Fruit fly (Drosophila melanogaster) whole organism, embryonic: Measurements from ENCODE around the gene CG7378.

ENCODE experiments used
- Ada2b ChIP-seq: fragments of 200-800 bp; sonication (Bioruptor generic); IDR thresholded peaks from 2 replicates; pipeline ENCODE4 v1.3.6; 2022; ENCODE audit warnings: missing biosample characterization, missing genetic modification characterization
- Adf1 ChIP-seq: fragments of 200-800 bp; sonication (Bioruptor generic); IDR thresholded peaks from 2 replicates; pipeline ENCODE4 v1.3.6; 2022; ENCODE audit warnings: missing biosample characterization, missing genetic modification characterization
- Awh ChIP-seq: fragments of 200-800 bp; sonication (Bioruptor generic); IDR thresholded peaks from 2 replicates; pipeline ENCODE4, ENCODE4 v1.3.6; 2022; ENCODE audit warnings: missing biosample characterization, missing genetic modification characterization
- Blimp-1 ChIP-seq: fragments of 200-800 bp; sonication (Bioruptor generic); optimal IDR thresholded peaks from 3 replicates; lab custom pipeline; 2018; ENCODE audit warnings: missing biosample characterization, missing genetic modification characterization, mild to moderate bottlenecking, moderate library complexity, missing genetic modification reagents
- CG10366 ChIP-seq: fragments of 200-800 bp; sonication (Bioruptor generic); IDR thresholded peaks from 2 replicates; pipeline ENCODE4 v1.3.6; 2022; ENCODE audit warnings: missing biosample characterization, missing genetic modification characterization
- CG12104 ChIP-seq: fragments of 200-800 bp; sonication (Bioruptor generic); optimal IDR thresholded peaks from 3 replicates; lab custom pipeline; 2016; ENCODE audit warnings: missing biosample characterization, missing genetic modification characterization
- CG1233 ChIP-seq: fragments of 200-800 bp; sonication (Bioruptor generic); optimal IDR thresholded peaks from 4 replicates; lab custom pipeline; 2018; ENCODE audit warnings: missing biosample characterization, mild to moderate bottlenecking, missing genetic modification characterization
- CG12942 ChIP-seq: fragments of 200-800 bp; sonication (Bioruptor generic); optimal IDR thresholded peaks from 3 replicates; lab custom pipeline; 2016; ENCODE audit warnings: missing biosample characterization, missing genetic modification characterization
- CG14710 ChIP-seq: fragments of 200-800 bp; sonication (Bioruptor generic); optimal IDR thresholded peaks from 3 replicates; lab custom pipeline; 2019; ENCODE audit warnings: missing biosample characterization, mild to moderate bottlenecking, missing genetic modification characterization, moderate library complexity
- CG1603 ChIP-seq: fragments of 200-800 bp; sonication (Bioruptor generic); optimal IDR thresholded peaks from 2 replicates; lab custom pipeline; 2019; ENCODE audit warnings: missing biosample characterization, mild to moderate bottlenecking, missing genetic modification characterization, moderate library complexity
- CG16863 ChIP-seq: fragments of 200-800 bp; sonication (Bioruptor generic); optimal IDR thresholded peaks from 3 replicates; lab custom pipeline; 2016; ENCODE audit warnings: missing biosample characterization, missing genetic modification characterization
- CG1792 ChIP-seq: fragments of 200-800 bp; sonication (Bioruptor generic); optimal IDR thresholded peaks from 2 replicates; lab custom pipeline; 2016; ENCODE audit warnings: missing biosample characterization, missing genetic modification characterization
- CG2678 ChIP-seq: fragments of 200-800 bp; sonication (Bioruptor generic); optimal IDR thresholded peaks from 3 replicates; lab custom pipeline; 2019; ENCODE audit warnings: missing biosample characterization, mild to moderate bottlenecking, missing genetic modification characterization, moderate library complexity
- CG32532 ChIP-seq: fragments of 200-800 bp; sonication (Bioruptor generic); IDR thresholded peaks from 2 replicates; pipeline ENCODE4 v1.3.6; 2022; ENCODE audit warnings: missing biosample characterization, missing genetic modification characterization
- CG3281 ChIP-seq: fragments of 200-800 bp; sonication (Bioruptor generic); optimal IDR thresholded peaks from 3 replicates; lab custom pipeline; 2017; ENCODE audit warnings: missing biosample characterization, mild to moderate bottlenecking, missing genetic modification characterization
- CG4424 ChIP-seq: fragments of 200-800 bp; sonication (Bioruptor generic); optimal IDR thresholded peaks from 3 replicates; lab custom pipeline; 2016; ENCODE audit warnings: missing biosample characterization, missing genetic modification characterization
- CG5245 ChIP-seq: fragments of 200-800 bp; sonication (Bioruptor generic); optimal IDR thresholded peaks from 3 replicates; lab custom pipeline; 2016; ENCODE audit warnings: missing biosample characterization, missing genetic modification characterization
- CG6654 ChIP-seq: fragments of 200-800 bp; sonication (Bioruptor generic); optimal IDR thresholded peaks from 2 replicates; lab custom pipeline; 2017; ENCODE audit warnings: missing biosample characterization, mild to moderate bottlenecking, missing genetic modification characterization
- CG7556 ChIP-seq: fragments of 200-800 bp; sonication (Bioruptor generic); optimal IDR thresholded peaks from 2 replicates; lab custom pipeline; 2017; ENCODE audit warnings: missing biosample characterization, mild to moderate bottlenecking, missing genetic modification characterization
- CG9817 ChIP-seq: fragments of 200-800 bp; sonication (Bioruptor generic); optimal IDR thresholded peaks from 2 replicates; lab custom pipeline; 2018; ENCODE audit warnings: missing biosample characterization, mild to moderate bottlenecking, missing genetic modification characterization, moderate library complexity
- Camta ChIP-seq: fragments of 200-800 bp; sonication (Bioruptor generic); optimal IDR thresholded peaks from 2 replicates; lab custom pipeline; 2016; ENCODE audit warnings: missing biosample characterization, missing genetic modification characterization
- Dek ChIP-seq: fragments of 200-800 bp; sonication (Bioruptor generic); optimal IDR thresholded peaks from 3 replicates; lab custom pipeline; 2019; ENCODE audit warnings: missing biosample characterization, mild to moderate bottlenecking, missing genetic modification characterization, moderate library complexity
- Doc3 ChIP-seq: fragments of 200-800 bp; sonication (Bioruptor generic); IDR thresholded peaks from 3 replicates; pipeline ENCODE4 v1.3.6; 2022; ENCODE audit warnings: missing biosample characterization, missing genetic modification characterization; ENCODE audit not compliant: partially characterized antibody
- Hsf ChIP-seq: fragments of 200-800 bp; sonication (Bioruptor generic); optimal IDR thresholded peaks from 3 replicates; lab custom pipeline; 2016; ENCODE audit warnings: missing biosample characterization, missing genetic modification characterization
- Lim3 ChIP-seq: fragments of 200-800 bp; sonication (Bioruptor generic); IDR thresholded peaks from 2 replicates; pipeline ENCODE4 v1.3.6; 2022; ENCODE audit warnings: missing biosample characterization, missing genetic modification characterization
- NK7.1 ChIP-seq: fragments of 200-800 bp; sonication (Bioruptor generic); optimal IDR thresholded peaks from 3 replicates; lab custom pipeline; 2016; ENCODE audit warnings: missing biosample characterization, missing genetic modification characterization
- Nf-YC ChIP-seq: fragments of 200-800 bp; optimal IDR thresholded peaks from 3 replicates; lab custom pipeline; 2019; ENCODE audit warnings: missing biosample characterization, mild to moderate bottlenecking, missing genetic modification characterization, moderate library complexity
- Rx ChIP-seq: fragments of 200-800 bp; sonication (Bioruptor generic); IDR thresholded peaks from 2 replicates; pipeline ENCODE4 v1.3.6; 2022; ENCODE audit warnings: missing biosample characterization, missing genetic modification characterization
- ap ChIP-seq: fragments of 200-800 bp; sonication (Bioruptor generic); IDR thresholded peaks from 2 replicates; pipeline ENCODE4 v1.3.6; 2022; ENCODE audit warnings: missing biosample characterization, missing genetic modification characterization
- ase ChIP-seq: fragments of 200-800 bp; sonication (Bioruptor generic); IDR thresholded peaks from 3 replicates; pipeline ENCODE4 v1.3.6; 2022; ENCODE audit warnings: missing biosample characterization, missing genetic modification characterization
- bcd ChIP-seq: fragments of 200-800 bp; sonication (Bioruptor generic); optimal IDR thresholded peaks from 2 replicates; lab custom pipeline; 2017; ENCODE audit warnings: missing biosample characterization, mild to moderate bottlenecking, missing genetic modification characterization
- cato ChIP-seq: fragments of 200-800 bp; sonication (Bioruptor generic); optimal IDR thresholded peaks from 2 replicates; lab custom pipeline; 2016; ENCODE audit warnings: missing biosample characterization, missing genetic modification characterization, borderline replicate concordance
- crc ChIP-seq: fragments of 200-800 bp; sonication (Bioruptor generic); optimal IDR thresholded peaks from 2 replicates; lab custom pipeline; 2016; ENCODE audit warnings: missing biosample characterization, missing genetic modification characterization
- crol ChIP-seq: fragments of 200-800 bp; sonication (Bioruptor generic); IDR thresholded peaks from 2 replicates; pipeline ENCODE4 v1.3.6; 2022; ENCODE audit warnings: missing biosample characterization, missing genetic modification characterization
- dm ChIP-seq: fragments of 200-800 bp; sonication (Bioruptor generic); optimal IDR thresholded peaks from 3 replicates; lab custom pipeline; 2016; ENCODE audit warnings: missing biosample characterization, missing genetic modification characterization
- en ChIP-seq: fragments of 200-800 bp; sonication (Bioruptor generic); optimal IDR thresholded peaks from 2 replicates; lab custom pipeline; 2016; ENCODE audit warnings: missing biosample characterization, missing genetic modification characterization
- exex ChIP-seq: fragments of 200-800 bp; sonication (Bioruptor generic); optimal IDR thresholded peaks from 4 replicates; lab custom pipeline; 2018; ENCODE audit warnings: missing biosample characterization, mild to moderate bottlenecking, missing genetic modification characterization, moderate library complexity
- gcm ChIP-seq: fragments of 200-800 bp; sonication (Bioruptor generic); optimal IDR thresholded peaks from 2 replicates; lab custom pipeline; 2019; ENCODE audit warnings: missing biosample characterization, mild to moderate bottlenecking, missing genetic modification characterization, moderate library complexity
- hkb ChIP-seq, 2 experiments: fragments of 200-800 bp in 1 of 2; fragments of >200 bp in 1 of 2; sonication (Bioruptor generic) in 1 of 2; IDR thresholded peaks in 1 of 2; optimal IDR thresholded peaks in 1 of 2; 2 replicates each; pipeline versions ENCODE4 v1.3.6 to Lab custom; 2017 to 2022; ENCODE audit warnings: missing biosample characterization in 1 of 2, missing genetic modification characterization in 1 of 2
- lilli ChIP-seq: fragments of 200-800 bp; sonication (Bioruptor generic); optimal IDR thresholded peaks from 3 replicates; lab custom pipeline; 2016; ENCODE audit warnings: missing biosample characterization, missing genetic modification characterization
- lmd ChIP-seq: fragments of 200-800 bp; sonication (Bioruptor generic); IDR thresholded peaks from 2 replicates; pipeline ENCODE4 v1.3.6; 2022; ENCODE audit warnings: missing biosample characterization, missing genetic modification characterization
- nmo ChIP-seq: fragments of 200-800 bp; sonication (Bioruptor generic); optimal IDR thresholded peaks from 2 replicates; lab custom pipeline; 2018; ENCODE audit warnings: missing biosample characterization, mild to moderate bottlenecking, missing genetic modification characterization, moderate library complexity
- pnt ChIP-seq: fragments of 200-800 bp; sonication (Bioruptor generic); optimal IDR thresholded peaks from 3 replicates; lab custom pipeline; 2016; ENCODE audit warnings: missing biosample characterization, missing genetic modification characterization
- row ChIP-seq: fragments of 200-800 bp; sonication (Bioruptor generic); IDR thresholded peaks from 3 replicates; pipeline ENCODE4 v1.3.6; 2022; ENCODE audit warnings: missing biosample characterization, missing genetic modification characterization
- tgo ChIP-seq: fragments of 200-800 bp; sonication (Bioruptor generic); IDR thresholded peaks from 3 replicates; pipeline ENCODE4 v1.3.6; 2022; ENCODE audit warnings: missing biosample characterization, missing genetic modification characterization
- tin ChIP-seq: fragments of 200-800 bp; sonication (Bioruptor generic); optimal IDR thresholded peaks from 3 replicates; lab custom pipeline; 2016; ENCODE audit warnings: missing biosample characterization, missing genetic modification characterization
- tio ChIP-seq: fragments of 200-800 bp; sonication (Bioruptor generic); optimal IDR thresholded peaks from 2 replicates; lab custom pipeline; 2017; ENCODE audit warnings: missing biosample characterization, missing genetic modification characterization, inconsistent platforms
- ttk ChIP-seq: fragments of 200-800 bp; sonication (Bioruptor generic); IDR thresholded peaks from 2 replicates; pipeline ENCODE4 v2.1.2; 2022; ENCODE audit warnings: missing biosample characterization, missing genetic modification characterization
- tup ChIP-seq: fragments of 200-800 bp; sonication (Bioruptor generic); optimal IDR thresholded peaks from 2 replicates; lab custom pipeline; 2016; ENCODE audit warnings: missing biosample characterization, mild to moderate bottlenecking, missing genetic modification characterization, moderate library complexity
- vvl ChIP-seq: fragments of 200-800 bp; sonication (Bioruptor generic); IDR thresholded peaks from 2 replicates; pipeline ENCODE4 v1.3.6; 2022; ENCODE audit warnings: missing biosample characterization, missing genetic modification characterization

Gene CG7378

DNA sequence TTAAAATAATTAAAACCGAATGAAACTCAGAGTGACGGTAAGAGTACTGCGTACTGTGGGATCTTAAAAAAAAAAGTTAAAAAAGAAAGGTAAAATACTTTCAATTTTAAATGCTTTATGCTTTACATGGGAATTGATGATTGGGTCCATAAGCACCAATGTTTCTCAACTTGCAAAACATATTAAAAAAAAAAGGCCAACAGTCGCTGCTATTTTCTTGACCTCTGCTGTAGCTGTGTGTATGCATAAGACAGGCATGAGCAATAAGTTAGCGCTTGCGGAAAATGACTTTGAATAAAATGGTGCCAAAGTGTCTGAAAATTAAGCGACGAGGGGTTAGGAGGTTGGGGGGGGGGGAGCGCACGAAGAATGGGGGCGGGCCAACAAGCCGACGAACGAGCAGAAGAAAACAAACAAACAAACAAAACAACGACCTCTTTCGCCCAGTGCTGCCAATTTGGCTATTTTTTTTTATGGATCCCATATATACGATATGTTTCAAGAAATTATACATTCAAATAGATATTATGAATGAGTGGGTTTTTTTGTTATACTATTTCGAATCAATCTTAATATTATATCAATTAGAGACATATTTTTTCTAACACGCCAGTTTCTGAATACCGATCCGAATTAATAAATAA, 30.6 kb upstream of the CG7378 start (continued):
- TF ChIP-seq pnt (GFP tag; lab: Kevin White, UChicago) (peak; percentile 39), Dek (tag; lab: Kevin White, UChicago) (peak; percentile 33), lmd (GFP tag; lab: Robert Waterston, UW) (peak; percentile 67), CG7556 (GFP tag; lab: Kevin White, UChicago) (peak; percentile 41), ttk (peak; percentile 44; the same call in 1 of the 2 replicates), nmo (GFP tag; lab: Kevin White, UChicago) (peak; percentile 45), Rx (GFP tag; lab: Robert Waterston, UW) (peak; percentile 23; the same call in 1 of the 2 replicates), CG5245 (GFP tag; lab: Kevin White, UChicago) (peak; percentile 40), CG4424 (GFP tag; lab: Kevin White, UChicago) (peak; percentile 19), crol (GFP tag; lab: Robert Waterston, UW) (peak; percentile 81), CG12104 (peak; percentile 57), bcd (GFP tag; lab: Kevin White, UChicago) (peak; percentile 52), exex (tag; lab: Kevin White, UChicago) (no peak), CG6654 (peak; percentile 14), gcm (peak; percentile 7), NK7.1 (GFP tag; lab: Kevin White, UChicago) (peak; percentile 9), tin (GFP tag; lab: Kevin White, UChicago) (peak; percentile 37), cato (GFP tag; lab: Kevin White, UChicago) (no peak), tgo (GFP tag; lab: Robert Waterston, UW) (peak; percentile 66), crc (GFP tag; lab: Kevin White, UChicago) (peak; percentile 19), CG2678 (tag; lab: Kevin White, UChicago) (peak; percentile 64), vvl (GFP tag; lab: Robert Waterston, UW) (peak; percentile 71), Ada2b (peak; percentile 59; the same call in 1 of the 2 replicates), CG32532 (GFP tag; lab: Robert Waterston, UW) (peak; percentile 71), Adf1 (GFP tag; lab: Robert Waterston, UW) (no peak), CG1603 (no peak), tup (no peak), Awh (peak; percentile 49; the same call in 1 of the 2 replicates), Camta (GFP tag; lab: Kevin White, UChicago) (peak; percentile 42), Lim3 (GFP tag; lab: Robert Waterston, UW) (no peak), CG16863 (GFP tag; lab: Kevin White, UChicago) (peak; percentile 27), CG9817 (tag; lab: Kevin White, UChicago) (peak; percentile 25), CG3281 (GFP tag; lab: Kevin White, UChicago) (peak; percentile 51), dm (GFP tag; lab: Kevin White, UChicago) (no peak), CG1233 (GFP tag; lab: Kevin White, UChicago) (peak; percentile 33), lilli (peak; percentile 47), Hsf (GFP tag; lab: Kevin White, UChicago) (peak; percentile 41), ap (GFP tag; lab: Robert Waterston, UW) (peak; percentile 42; the same call in 1 of the 2 replicates), CG10366 (GFP tag; lab: Robert Waterston, UW) (peak; percentile 56), Doc3 (GFP tag; lab: Robert Waterston, UW) (no peak), CG14710 (peak; percentile 14), ase (peak; percentile 68; the same call in 2 of the 3 replicates), Nf-YC (tag; lab: Kevin White, UChicago) (no peak), CG12942 (GFP tag; lab: Kevin White, UChicago) (peak; percentile 5), en (GFP tag; lab: Kevin White, UChicago) (peak; percentile 20), hkb (optimal IDR thresholded peaks at IDR 0.05; lab: Kevin White, UChicago) (no peak), hkb (GFP tag; IDR thresholded peaks at IDR 0.05; lab: Robert Waterston, UW) (peak; percentile 82), row (peak; percentile 65), tio (no peak), Blimp-1 (GFP tag; lab: Kevin White, UChicago) (peak; percentile 25), CG1792 (GFP tag; lab: Kevin White, UChicago) (peak; percentile 13)
